Worm (Caenorhabditis elegans): ENCODE results near the gene svh-2.

- no peak for TF ChIP-seq mdl-1 (tag; optimal IDR thresholded peaks at IDR 0.05)
- TF ChIP-seq sdz-12 (GFP tag; optimal IDR thresholded peaks at IDR 0.05) = no peak
- TF ChIP-seq fkh-10 (GFP tag; optimal IDR thresholded peaks at IDR 0.05) = no peak
- TF ChIP-seq pha-4 (GFP tag; IDR thresholded peaks at IDR 0.05) = no peak
- no peak for TF ChIP-seq pha-4 (tag; optimal IDR thresholded peaks at IDR 0.05)
- no peak for TF ChIP-seq zag-1 (tag; optimal IDR thresholded peaks at IDR 0.05)
- TF ChIP-seq attf-4 (tag; optimal IDR thresholded peaks at IDR 0.05) = no peak
- TF ChIP-seq hlh-11 (tag; optimal IDR thresholded peaks at IDR 0.05) = no peak
- TF ChIP-seq unc-130 (GFP tag; optimal IDR thresholded peaks at IDR 0.05) = no peak
- no peak for TF ChIP-seq lin-29 (GFP tag; IDR thresholded peaks at IDR 0.05)
- no peak for TF ChIP-seq mxl-3 (GFP tag; optimal IDR thresholded peaks at IDR 0.05)
- TF ChIP-seq nhr-25 (tag; optimal IDR thresholded peaks at IDR 0.05; ENCODE audit: borderline replicate concordance, insufficient read depth) = no peak
- TF ChIP-seq egl-27 (tag; optimal IDR thresholded peaks at IDR 0.05) = no peak
- TF ChIP-seq nhr-237 (tag; optimal IDR thresholded peaks at IDR 0.05) = no peak
Measured at ce11 chrX:6510627-6511026, 42.5 kb upstream of the svh-2 start, which contains the start of gene ttr-36.
